Worm (Caenorhabditis elegans) whole organism, early embryonic: ENCODE results near the gene acp-2.
"Not testable (repeated sequence)": the region's sequence is repeated elsewhere in the genome, so short reads cannot be mapped to it uniquely, and the experiment has no call there.

Experiments used
- B0310.2 ChIP-seq: sonication (generic microtip); optimal IDR thresholded peaks from 2 replicates; lab custom pipeline; 2016; ENCODE audit warnings: mild to moderate bottlenecking, missing genetic modification characterization, missing compliant biosample characterization
- F13C5.2 ChIP-seq: sonication (generic microtip); optimal IDR thresholded peaks from 2 replicates; lab custom pipeline; 2017; ENCODE audit warnings: mild to moderate bottlenecking, missing genetic modification characterization, inconsistent platforms, missing compliant biosample characterization
- aly-1 ChIP-seq: sonication (generic microtip); optimal IDR thresholded peaks from 2 replicates; lab custom pipeline; 2016; ENCODE audit warnings: missing genetic modification characterization, missing compliant biosample characterization
- ama-1 ChIP-seq: fragments of 150-350 bp; optimal IDR thresholded peaks from 2 replicates; lab custom pipeline; 2014
- ceh-13 ChIP-seq: fragments of 200-800 bp; sonication (Bioruptor generic); optimal IDR thresholded peaks from 2 replicates; lab custom pipeline; 2018; ENCODE audit warnings: mild to moderate bottlenecking, missing genetic modification characterization, missing compliant biosample characterization
- ceh-36 ChIP-seq: sonication (generic microtip); optimal IDR thresholded peaks from 2 replicates; lab custom pipeline; 2016; ENCODE audit warnings: missing genetic modification characterization, inconsistent platforms, missing compliant biosample characterization
- ets-7 ChIP-seq: sonication (generic microtip); optimal IDR thresholded peaks from 2 replicates; lab custom pipeline; 2016; ENCODE audit warnings: missing genotype, missing genetic modification characterization, missing compliant biosample characterization
- flt-1 ChIP-seq: fragments of 200-800 bp; sonication (Bioruptor generic); IDR thresholded peaks from 2 replicates; pipeline ENCODE4 v1.3.6; 2022; ENCODE audit warnings: missing genetic modification characterization, missing compliant biosample characterization
- hmbx-1 ChIP-seq: sonication (generic microtip); optimal IDR thresholded peaks from 2 replicates; lab custom pipeline; 2016; ENCODE audit warnings: mild to moderate bottlenecking, missing genetic modification characterization, missing compliant biosample characterization
- hnd-1 ChIP-seq: sonication (generic microtip); optimal IDR thresholded peaks from 2 replicates; lab custom pipeline; 2016; ENCODE audit warnings: missing genetic modification characterization, missing compliant biosample characterization
- pes-1 ChIP-seq: fragments of 200-800 bp; sonication (Bioruptor generic); IDR thresholded peaks from 2 replicates; pipeline ENCODE4 v1.3.6; 2022; ENCODE audit warnings: missing genetic modification reagents, missing genetic modification characterization, missing compliant biosample characterization
- tbx-37 ChIP-seq: fragments of 200-800 bp; sonication (Bioruptor generic); conservative IDR thresholded peaks from 2 replicates; pipeline ENCODE4 v1.3.6; 2022; ENCODE audit warnings: missing genetic modification reagents, missing genetic modification characterization, missing compliant biosample characterization
- tra-4 ChIP-seq: sonication (generic microtip); optimal IDR thresholded peaks from 2 replicates; lab custom pipeline; 2017; ENCODE audit warnings: missing genetic modification characterization, missing compliant biosample characterization

ce11 chrII:8419798-8420197 is 12.1 kb downstream of the acp-2 start, which contains the start of gene F14E5.8:
- not testable (repeated sequence) for TF ChIP-seq ama-1 (lab: Kevin White, UChicago); ceh-36 (tag; lab: Kevin White, UChicago); ceh-13 (GFP tag; lab: Kevin White, UChicago); F13C5.2 (tag; lab: Kevin White, UChicago); flt-1; tra-4 (tag; lab: Kevin White, UChicago); hnd-1 (tag; lab: Kevin White, UChicago); pes-1; aly-1 (tag; lab: Kevin White, UChicago); tbx-37 (GFP tag; lab: Robert Waterston, UW); hmbx-1 (tag; lab: Kevin White, UChicago); B0310.2 (tag; lab: Kevin White, UChicago); ets-7
